Worm (Caenorhabditis elegans) whole organism, L4 larva: ENCODE results near the gene srw-91.

Experiments used
- D1046.2 ChIP-seq: fragments of 200-800 bp; sonication (Bioruptor generic); IDR thresholded peaks from 2 replicates; pipeline ENCODE4 v1.3.6; 2022; ENCODE audit warnings: missing genetic modification characterization, missing compliant biosample characterization
- R02D3.7 ChIP-seq: fragments of 150-350 bp; sonication (generic microtip); optimal IDR thresholded peaks from 3 replicates; lab custom pipeline; 2014; ENCODE audit warnings: missing biosample characterization, missing genetic modification characterization
- Y5F2A.4 ChIP-seq: fragments of 200-800 bp; sonication (Bioruptor generic); optimal IDR thresholded peaks from 2 replicates; lab custom pipeline; 2018; ENCODE audit warnings: mild to moderate bottlenecking, missing genetic modification characterization, missing compliant biosample characterization
- Y75B8A.6 ChIP-seq: fragments of 200-800 bp; sonication (Bioruptor generic); IDR thresholded peaks from 2 replicates; pipeline ENCODE4 v1.3.6; 2022; ENCODE audit warnings: missing genetic modification reagents, missing genetic modification characterization, missing compliant biosample characterization
- ZK337.2 ChIP-seq: fragments of 200-800 bp; sonication (Bioruptor generic); IDR thresholded peaks from 2 replicates; pipeline ENCODE4 v1.3.6; 2022; ENCODE audit warnings: missing genetic modification reagents, missing genetic modification characterization, missing compliant biosample characterization
- ama-1 ChIP-seq: fragments of 150-350 bp; optimal IDR thresholded peaks from 2 replicates; lab custom pipeline; 2014; ENCODE audit warnings: inconsistent platforms, mixed read lengths
- ceh-32 ChIP-seq: sonication (generic microtip); optimal IDR thresholded peaks from 2 replicates; lab custom pipeline; 2016; ENCODE audit warnings: mild to moderate bottlenecking, missing genetic modification characterization, missing compliant biosample characterization; ENCODE audit not compliant: poor library complexity
- ceh-44 ChIP-seq: fragments of 200-800 bp; sonication (Bioruptor generic); IDR thresholded peaks from 2 replicates; pipeline ENCODE4 v1.3.6; 2022; ENCODE audit warnings: missing genetic modification reagents, missing genetic modification characterization, missing compliant biosample characterization
- ces-1 ChIP-seq: fragments of 150-350 bp; sonication (generic microtip); optimal IDR thresholded peaks from 4 replicates; lab custom pipeline; 2014; ENCODE audit warnings: missing biosample characterization, missing genetic modification reagents, missing genetic modification characterization
- daf-16 ChIP-seq, 3 experiments: sonication (generic microtip); optimal IDR thresholded peaks; 2 replicates each; lab custom pipeline; 2016 to 2017; ENCODE audit warnings: missing genetic modification characterization in 3 of 3, missing genetic modification reagents in 3 of 3, mild to moderate bottlenecking in 2 of 3, missing compliant biosample characterization in 2 of 3, missing biosample characterization in 1 of 3, moderate library complexity in 1 of 3
- dmd-9 ChIP-seq: fragments of 200-800 bp; sonication (Bioruptor generic); IDR thresholded peaks from 2 replicates; pipeline ENCODE4 v1.3.6; 2022; ENCODE audit warnings: missing genetic modification reagents, missing genetic modification characterization, missing compliant biosample characterization
- dpl-1 ChIP-seq: fragments of 150-350 bp; optimal IDR thresholded peaks from 2 replicates; lab custom pipeline; 2014; ENCODE audit warnings: missing biosample characterization, missing genetic modification reagents, missing genetic modification characterization
- dve-1 ChIP-seq: sonication (generic microtip); optimal IDR thresholded peaks from 2 replicates; lab custom pipeline; 2017; ENCODE audit warnings: antibody characterized with exemption, mild to moderate bottlenecking, missing genetic modification characterization, missing compliant biosample characterization; ENCODE audit not compliant: insufficient read depth
- gei-8 ChIP-seq: fragments of 200-800 bp; sonication (Bioruptor generic); optimal IDR thresholded peaks from 2 replicates; lab custom pipeline; 2018; ENCODE audit warnings: mild to moderate bottlenecking, missing genetic modification characterization, missing compliant biosample characterization
- hmg-1.1 ChIP-seq: fragments of 200-800 bp; sonication (Bioruptor generic); IDR thresholded peaks from 2 replicates; pipeline ENCODE4 v1.3.6; 2022; ENCODE audit warnings: missing genetic modification reagents, missing genetic modification characterization, missing compliant biosample characterization
- lin-1 ChIP-seq: fragments of 200-800 bp; sonication (Bioruptor generic); IDR thresholded peaks from 2 replicates; pipeline ENCODE4 v1.3.6; 2022; ENCODE audit warnings: missing genetic modification reagents, missing genetic modification characterization, missing compliant biosample characterization
- lin-13 ChIP-seq: fragments of 150-350 bp; optimal IDR thresholded peaks from 2 replicates; lab custom pipeline; 2014; ENCODE audit warnings: missing biosample characterization, missing genetic modification reagents, missing genetic modification characterization
- lsy-2 ChIP-seq, 2 experiments: fragments of 150-350 bp in 1 of 2; sonication (generic microtip) in 1 of 2; optimal IDR thresholded peaks; 2 replicates each; lab custom pipeline; 2014 to 2017; ENCODE audit warnings: missing biosample characterization in 2 of 2, missing genetic modification characterization in 2 of 2
- mdt-29 ChIP-seq: fragments of 200-800 bp; sonication (Bioruptor generic); IDR thresholded peaks from 2 replicates; pipeline ENCODE4 v1.3.6; 2022; ENCODE audit warnings: missing genetic modification reagents, missing genetic modification characterization, missing compliant biosample characterization
- nhr-102 ChIP-seq: sonication (generic microtip); optimal IDR thresholded peaks from 2 replicates; lab custom pipeline; 2016; ENCODE audit warnings: mild to moderate bottlenecking, missing genetic modification characterization, moderate library complexity, missing compliant biosample characterization
- nhr-111 ChIP-seq: fragments of 200-800 bp; sonication (Bioruptor generic); optimal IDR thresholded peaks from 2 replicates; lab custom pipeline; 2018; ENCODE audit warnings: mild to moderate bottlenecking, missing genetic modification characterization, missing compliant biosample characterization
- nhr-237 ChIP-seq: sonication (generic microtip); optimal IDR thresholded peaks from 2 replicates; lab custom pipeline; 2017; ENCODE audit warnings: missing biosample characterization, missing genetic modification characterization
- nhr-28 ChIP-seq: fragments of 150-350 bp; optimal IDR thresholded peaks from 2 replicates; lab custom pipeline; 2014; ENCODE audit warnings: missing biosample characterization, missing genetic modification characterization
- nhr-42 ChIP-seq: fragments of 200-800 bp; sonication (Bioruptor generic); IDR thresholded peaks from 2 replicates; pipeline ENCODE4 v1.3.6; 2022; ENCODE audit warnings: missing genetic modification characterization, missing compliant biosample characterization
- nhr-76 ChIP-seq: fragments of 150-350 bp; optimal IDR thresholded peaks from 2 replicates; lab custom pipeline; 2014; ENCODE audit warnings: missing biosample characterization, missing genetic modification characterization
- nhr-77 ChIP-seq: fragments of 150-350 bp; optimal IDR thresholded peaks from 2 replicates; lab custom pipeline; 2014; ENCODE audit warnings: missing biosample characterization, missing genetic modification characterization
- pha-4 ChIP-seq, 2 experiments: fragments of 150-350 bp in 1 of 2; fragments of 200-800 bp in 1 of 2; sonication (Bioruptor generic) in 1 of 2; IDR thresholded peaks in 1 of 2; optimal IDR thresholded peaks in 1 of 2; 2 replicates each; pipeline versions ENCODE4 v1.3.6 to Lab custom; 2014 to 2022; ENCODE audit warnings: missing genetic modification characterization in 2 of 2, missing genetic modification reagents in 2 of 2, missing biosample characterization in 1 of 2, missing compliant biosample characterization in 1 of 2
- php-3 ChIP-seq: fragments of 200-800 bp; sonication (Bioruptor generic); IDR thresholded peaks from 2 replicates; pipeline ENCODE4 v1.3.6; 2022; ENCODE audit warnings: missing genetic modification reagents, missing genetic modification characterization, missing compliant biosample characterization
- sdz-12 ChIP-seq: fragments of 200-800 bp; sonication (Bioruptor generic); optimal IDR thresholded peaks from 2 replicates; lab custom pipeline; 2018; ENCODE audit warnings: mild to moderate bottlenecking, missing genetic modification characterization, missing compliant biosample characterization
- set-16 ChIP-seq: fragments of 200-800 bp; sonication (Bioruptor generic); IDR thresholded peaks from 2 replicates; pipeline ENCODE4 v1.3.6; 2022; ENCODE audit warnings: missing genetic modification reagents, missing genetic modification characterization, missing compliant biosample characterization
- skn-1 ChIP-seq: fragments of 150-350 bp; optimal IDR thresholded peaks from 2 replicates; lab custom pipeline; 2014; ENCODE audit warnings: missing biosample characterization, missing genetic modification characterization
- snpc-1.2 ChIP-seq: fragments of 200-800 bp; sonication (Bioruptor generic); IDR thresholded peaks from 2 replicates; pipeline ENCODE4 v1.3.6; 2022; ENCODE audit warnings: missing genetic modification reagents, missing genetic modification characterization, missing compliant biosample characterization
- tag-97 ChIP-seq: fragments of 200-800 bp; sonication (Bioruptor generic); IDR thresholded peaks from 2 replicates; pipeline ENCODE4 v1.3.6; 2022; ENCODE audit warnings: missing genetic modification characterization, missing compliant biosample characterization
- tra-1 ChIP-seq: fragments of 200-800 bp; sonication (Bioruptor generic); IDR thresholded peaks from 2 replicates; pipeline ENCODE4 v1.3.6; 2022; ENCODE audit warnings: missing genetic modification reagents, missing genetic modification characterization, missing compliant biosample characterization
- unc-39 ChIP-seq: sonication (generic microtip); optimal IDR thresholded peaks from 2 replicates; lab custom pipeline; 2017; ENCODE audit warnings: missing biosample characterization, missing genetic modification characterization
- zfp-2 ChIP-seq: sonication (generic microtip); optimal IDR thresholded peaks from 2 replicates; lab custom pipeline; 2016; ENCODE audit warnings: mild to moderate bottlenecking, missing genetic modification characterization, missing compliant biosample characterization
- zfp-3 ChIP-seq: fragments of 200-800 bp; sonication (Bioruptor generic); conservative IDR thresholded peaks from 2 replicates; pipeline ENCODE4 v1.3.6; 2022; ENCODE audit warnings: missing genetic modification reagents, missing genetic modification characterization, missing compliant biosample characterization
- zip-11 ChIP-seq: fragments of 200-800 bp; sonication (Bioruptor generic); IDR thresholded peaks from 2 replicates; pipeline ENCODE4 v1.3.6; 2022; ENCODE audit warnings: missing genetic modification characterization, missing compliant biosample characterization
- ztf-7 ChIP-seq: fragments of 150-350 bp; optimal IDR thresholded peaks from 2 replicates; lab custom pipeline; 2014; ENCODE audit warnings: missing biosample characterization, missing genetic modification characterization

The srw-91 gene

ce11 chrV:1635859-1636258 lies 44.8 kb downstream of the srw-91 start, which contains the start of gene str-222:
str-222 (plus strand) TSS chrV:1636159.
- no peak for TF ChIP-seq D1046.2 (GFP tag; lab: Robert Waterston, UW)
- TF ChIP-seq Y75B8A.6 (GFP tag; lab: Robert Waterston, UW), result no peak
- no peak for TF ChIP-seq nhr-76 (tag; lab: Kevin White, UChicago)
- TF ChIP-seq set-16, result no peak
- TF ChIP-seq hmg-1.1 (GFP tag; lab: Robert Waterston, UW), result no peak
- TF ChIP-seq sdz-12 (GFP tag; lab: Kevin White, UChicago), result no peak
- TF ChIP-seq, all 104 proteins: peak for 0

DNA sequence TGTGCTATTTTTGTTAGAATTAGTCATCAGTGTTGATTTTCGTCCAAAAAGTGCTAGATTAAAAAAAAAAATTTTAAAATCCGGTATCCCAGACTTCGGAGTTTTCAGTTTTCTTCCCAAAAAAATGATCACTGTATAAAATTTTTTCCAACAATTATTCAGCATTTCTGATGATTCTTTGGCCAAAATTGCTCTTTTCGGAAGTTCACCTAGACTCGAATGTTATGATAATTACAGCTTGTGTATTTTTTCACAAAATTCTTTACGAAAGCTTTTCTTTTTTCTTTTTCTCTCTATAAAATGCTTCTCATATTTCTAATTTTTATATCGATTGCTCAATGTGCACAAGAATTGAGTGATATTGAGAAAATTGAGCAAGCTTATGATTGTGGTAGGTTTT lies 49.0 kb downstream of the srw-91 start, which contains the start of gene irld-17:
TSS of gene irld-17 (plus strand) at position 301 of the 400 bp plus-strand sequence.
- TF ChIP-seq nhr-111, result no peak
- TF ChIP-seq ztf-7 (tag; lab: Kevin White, UChicago), result no peak
- no peak for TF ChIP-seq nhr-102 (tag; lab: Kevin White, UChicago)
- no peak for TF ChIP-seq dmd-9
- TF ChIP-seq unc-39 (tag; lab: Kevin White, UChicago), result no peak
- TF ChIP-seq zfp-3 (GFP tag; lab: Robert Waterston, UW), result no peak
- TF ChIP-seq set-16, result no peak
- no peak for TF ChIP-seq ces-1

DNA sequence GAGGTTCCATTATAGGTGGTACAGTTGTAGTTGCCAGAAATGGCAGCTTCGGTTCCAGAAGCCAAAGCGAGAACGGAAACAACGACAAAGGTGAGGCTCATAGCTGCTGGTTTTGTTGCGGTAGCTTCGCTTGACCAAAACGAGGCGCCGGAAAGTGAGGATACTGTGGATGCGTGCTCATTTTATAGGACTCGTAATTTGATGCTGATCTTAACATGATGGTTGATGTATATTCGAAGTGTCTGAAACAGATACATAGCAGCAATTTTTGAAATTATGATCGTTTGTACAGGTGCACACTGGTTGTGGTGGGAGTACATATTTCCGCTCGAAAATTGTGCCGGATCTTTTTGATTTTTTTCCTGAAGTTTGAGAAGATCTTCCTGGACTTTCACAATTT lies 49.5 kb downstream of the srw-91 start, which contains the start of gene Y46H3D.8:
TSS of gene Y46H3D.8 (minus strand) at position 101 of the 400 bp plus-strand sequence.
- TF ChIP-seq pha-4 (GFP tag; IDR thresholded peaks at IDR 0.05; lab: Robert Waterston, UW) (no peak), pha-4 (tag; optimal IDR thresholded peaks at IDR 0.05; lab: Kevin White, UChicago) (no peak)

DNA sequence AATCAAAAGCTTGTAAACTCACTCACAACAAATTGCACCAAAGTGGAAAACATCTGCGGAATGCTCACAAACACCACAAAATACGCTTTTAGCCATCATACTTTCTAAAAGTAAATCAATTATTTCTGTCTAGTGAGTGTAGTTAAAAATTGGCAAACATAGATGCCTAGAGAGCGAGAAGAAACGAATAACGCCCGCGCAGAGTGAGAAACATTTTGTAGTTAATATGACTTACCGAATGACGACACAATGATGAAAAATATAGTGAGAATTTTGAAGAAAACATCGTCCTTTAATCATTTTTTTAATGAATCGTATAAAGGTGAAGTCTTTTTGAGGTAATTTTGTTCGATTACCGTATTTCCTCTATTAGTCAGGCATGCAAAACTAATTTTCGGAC lies 51.3 kb downstream of the srw-91 start, which contains the start of gene nhr-238:
TSS of gene nhr-238 (minus strand) at position 104 of the 400 bp plus-strand sequence.
- TF ChIP-seq nhr-28, result peak; percentile 100
- no peak for TF ChIP-seq dpl-1 (GFP tag; lab: Kevin White, UChicago)
- no peak for TF ChIP-seq lsy-2 (tag; optimal IDR thresholded peaks at IDR 0.05; lab: Kevin White, UChicago)
- no peak for TF ChIP-seq lin-1 (GFP tag; lab: Robert Waterston, UW)
- TF ChIP-seq ceh-32 (tag; lab: Kevin White, UChicago), result no peak
- no peak for TF ChIP-seq ZK337.2
- no peak for TF ChIP-seq php-3
- TF ChIP-seq ceh-44 (GFP tag; lab: Robert Waterston, UW), result no peak
- no peak for TF ChIP-seq Y5F2A.4 (GFP tag; lab: Kevin White, UChicago)
- TF ChIP-seq tag-97, result no peak
- TF ChIP-seq dve-1, result peak; percentile 44
- TF ChIP-seq R02D3.7, result no peak
- no peak for TF ChIP-seq lin-13 (GFP tag; lab: Kevin White, UChicago)
- no peak for TF ChIP-seq gei-8 (GFP tag; lab: Kevin White, UChicago)
- TF ChIP-seq daf-16 (GFP tag; optimal IDR thresholded peaks at IDR 0.05; lab: Kevin White, UChicago), result no peak
- TF ChIP-seq daf-16 (tag; optimal IDR thresholded peaks at IDR 0.05; lab: Kevin White, UChicago), result peak; percentile 17
- no peak for TF ChIP-seq sdz-12 (GFP tag; lab: Kevin White, UChicago)
- no peak for TF ChIP-seq hmg-1.1 (GFP tag; lab: Robert Waterston, UW)
- TF ChIP-seq tra-1, result no peak
- no peak for TF ChIP-seq nhr-237 (tag; lab: Kevin White, UChicago)
- no peak for TF ChIP-seq mdt-29
- TF ChIP-seq unc-39 (tag; lab: Kevin White, UChicago), result no peak
- TF ChIP-seq ztf-7 (tag; lab: Kevin White, UChicago), result peak; percentile 75
- TF ChIP-seq zip-11 (GFP tag; lab: Robert Waterston, UW), result no peak
- TF ChIP-seq skn-1 (tag; lab: Kevin White, UChicago), result no peak
- no peak for TF ChIP-seq nhr-111
- TF ChIP-seq zfp-2 (tag; lab: Kevin White, UChicago), result no peak
- no peak for TF ChIP-seq snpc-1.2
- TF ChIP-seq nhr-42 (GFP tag; lab: Robert Waterston, UW), result peak; percentile 85
- TF ChIP-seq ama-1, result no peak
- TF ChIP-seq nhr-77 (tag; lab: Kevin White, UChicago), result peak; percentile 99
